2 fruit fly cellular contexts compared by ENCODE assay signal in the genomic region with DNA sequence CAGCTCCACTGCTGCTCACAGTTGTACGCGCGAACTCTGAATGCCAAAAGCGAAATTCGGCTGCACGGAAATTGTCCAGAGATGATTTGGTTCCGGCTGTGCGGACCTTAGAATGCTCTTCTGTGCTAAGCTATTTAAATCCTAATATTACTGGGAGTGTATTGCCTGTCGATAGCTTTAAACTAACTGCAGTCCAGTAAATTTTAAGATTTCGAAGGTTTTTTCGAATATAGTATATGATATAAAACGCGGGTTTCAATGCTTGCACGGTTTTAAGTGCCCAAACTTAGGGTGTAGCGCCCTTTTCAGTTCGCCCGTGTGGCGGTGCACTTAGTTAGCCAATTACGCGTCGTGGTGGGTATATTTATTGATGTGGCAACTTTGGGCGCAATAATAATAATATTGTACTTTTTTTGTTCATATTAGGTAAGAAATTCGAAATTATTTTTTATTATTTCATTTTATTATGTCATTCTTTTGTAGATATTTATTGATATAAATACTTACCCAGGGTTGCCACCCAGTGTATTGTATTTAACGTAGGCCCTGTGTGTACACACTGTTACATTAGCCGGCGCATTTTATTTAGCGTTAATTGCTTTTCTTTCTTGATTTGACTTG.
TF ChIP-seq lines count a peak whose summit lies in the region.

A gene (minus strand): TSS at position 262 of the 621 bp plus-strand sequence.
A gene (plus strand): TSS at position 367 of the 621 bp plus-strand sequence.

TF ChIP-seq in whole organism, embryonic, 481 proteins besides CTCF, POLR2A, EP300 and RAD21 (continued from another document and continues in another):
- TF ChIP-seq ab (GFP tag; optimal IDR thresholded peaks at IDR 0.05; lab: Kevin White, UChicago) (peak; percentile 100), Poxn (GFP tag; IDR thresholded peaks at IDR 0.05; lab: Robert Waterston, UW) (peak; percentile 99), CG12104 (GFP tag; optimal IDR thresholded peaks at IDR 0.05; lab: Kevin White, UChicago) (peak; percentile 100), B-H2 (GFP tag; optimal IDR thresholded peaks at IDR 0.05; lab: Kevin White, UChicago) (peak; percentile 97), schlank (tag; optimal IDR thresholded peaks at IDR 0.05; lab: Kevin White, UChicago) (peak; percentile 99), yki (optimal IDR thresholded peaks at IDR 0.05; lab: Kevin White, UChicago) (peak; percentile 40), sens (GFP tag; lab: Kevin White, UChicago) (peak; percentile 100), prd (optimal IDR thresholded peaks at IDR 0.05; lab: Kevin White, UChicago) (no peak), prd (GFP tag; IDR thresholded peaks at IDR 0.05; lab: Robert Waterston, UW) (peak; percentile 100), mirr (GFP tag; optimal IDR thresholded peaks at IDR 0.05; lab: Kevin White, UChicago) (peak; percentile 99), Xrp1 (GFP tag; IDR thresholded peaks at IDR 0.05; lab: Robert Waterston, UW) (peak; percentile 100), CG10274 (GFP tag; optimal IDR thresholded peaks at IDR 0.05; lab: Kevin White, UChicago) (peak; percentile 100), CG2116 (GFP tag; optimal IDR thresholded peaks at IDR 0.05; lab: Kevin White, UChicago) (peak; percentile 98), slou (GFP tag; optimal IDR thresholded peaks at IDR 0.05; lab: Kevin White, UChicago) (peak; percentile 100), sug (tag; optimal IDR thresholded peaks at IDR 0.05; lab: Kevin White, UChicago) (peak; percentile 98), CG11085 (GFP tag; IDR thresholded peaks at IDR 0.05; lab: Robert Waterston, UW) (peak; percentile 99), Antp (GFP tag; optimal IDR thresholded peaks at IDR 0.05; lab: Kevin White, UChicago) (peak; percentile 100), bbx (GFP tag; IDR thresholded peaks at IDR 0.05; lab: Robert Waterston, UW; ENCODE audit: partially characterized antibody) (no peak), dmrt99B (tag; optimal IDR thresholded peaks at IDR 0.05; lab: Kevin White, UChicago) (peak; percentile 100), gcm (GFP tag; optimal IDR thresholded peaks at IDR 0.05; lab: Kevin White, UChicago) (peak; percentile 100), CG7271 (tag; optimal IDR thresholded peaks at IDR 0.05; lab: Kevin White, UChicago) (peak; percentile 99), zfh2 (GFP tag; optimal IDR thresholded peaks at IDR 0.05; lab: Kevin White, UChicago) (peak; percentile 100), run (tag; optimal IDR thresholded peaks at IDR 0.05; lab: Kevin White, UChicago) (peak; percentile 100), wek (GFP tag; optimal IDR thresholded peaks at IDR 0.05; lab: Kevin White, UChicago) (peak; percentile 97), pho (GFP tag; optimal IDR thresholded peaks at IDR 0.05; lab: Kevin White, UChicago) (peak; percentile 100), dmrt11E (tag; optimal IDR thresholded peaks at IDR 0.05; lab: Kevin White, UChicago) (peak; percentile 100), hbn (GFP tag; IDR thresholded peaks at IDR 0.05; lab: Robert Waterston, UW; ENCODE audit: partially characterized antibody) (no peak), CG11247 (GFP tag; IDR thresholded peaks at IDR 0.05; lab: Robert Waterston, UW) (peak; percentile 100), dysf (GFP tag; IDR thresholded peaks at IDR 0.05; lab: Robert Waterston, UW) (peak; percentile 100), dm (GFP tag; optimal IDR thresholded peaks at IDR 0.05; lab: Kevin White, UChicago) (peak; percentile 100), kay (GFP tag; optimal IDR thresholded peaks at IDR 0.05; lab: Kevin White, UChicago) (peak; percentile 100), kah (GFP tag; optimal IDR thresholded peaks at IDR 0.05; lab: Kevin White, UChicago) (peak; percentile 98), danr (GFP tag; IDR thresholded peaks at IDR 0.05; lab: Robert Waterston, UW) (peak; percentile 100), Ssrp (tag; optimal IDR thresholded peaks at IDR 0.05; lab: Kevin White, UChicago) (peak; percentile 100), phol (tag; optimal IDR thresholded peaks at IDR 0.05; lab: Kevin White, UChicago) (peak; percentile 100), CG2875 (GFP tag; optimal IDR thresholded peaks at IDR 0.05; lab: Kevin White, UChicago) (peak; percentile 100), Neu2 (GFP tag; optimal IDR thresholded peaks at IDR 0.05; lab: Kevin White, UChicago; ENCODE audit: borderline replicate concordance) (peak; percentile 99), CG17829 (tag; optimal IDR thresholded peaks at IDR 0.05; lab: Kevin White, UChicago) (peak; percentile 100), en (GFP tag; optimal IDR thresholded peaks at IDR 0.05; lab: Kevin White, UChicago) (peak; percentile 100), CG2199 (GFP tag; IDR thresholded peaks at IDR 0.05; lab: Robert Waterston, UW) (peak; percentile 100), Hmr (GFP tag; optimal IDR thresholded peaks at IDR 0.05; lab: Kevin White, UChicago) (peak; percentile 100), CG12942 (GFP tag; optimal IDR thresholded peaks at IDR 0.05; lab: Kevin White, UChicago) (peak; percentile 100), nmo (GFP tag; optimal IDR thresholded peaks at IDR 0.05; lab: Kevin White, UChicago) (peak; percentile 100), CG6765 (GFP tag; optimal IDR thresholded peaks at IDR 0.05; lab: Kevin White, UChicago) (peak; percentile 99), B-H1 (GFP tag; IDR thresholded peaks at IDR 0.05; lab: Robert Waterston, UW) (peak; percentile 100), emc (GFP tag; optimal IDR thresholded peaks at IDR 0.05; lab: Kevin White, UChicago) (peak; percentile 99), CG32772 (GFP tag; IDR thresholded peaks at IDR 0.05; lab: Robert Waterston, UW) (peak; percentile 100), CG3065 (GFP tag; optimal IDR thresholded peaks at IDR 0.05; lab: Kevin White, UChicago) (peak; percentile 100), unpg (GFP tag; optimal IDR thresholded peaks at IDR 0.05; lab: Kevin White, UChicago) (peak; percentile 100), CG1603 (tag; optimal IDR thresholded peaks at IDR 0.05; lab: Kevin White, UChicago) (peak; percentile 99), CG8281 (tag; optimal IDR thresholded peaks at IDR 0.05; lab: Kevin White, UChicago) (peak; percentile 96), rib (GFP tag; IDR thresholded peaks at IDR 0.05; lab: Robert Waterston, UW) (peak; percentile 99), sqz (GFP tag; optimal IDR thresholded peaks at IDR 0.05; lab: Kevin White, UChicago) (peak; percentile 99), CG6175 (GFP tag; IDR thresholded peaks at IDR 0.05; lab: Robert Waterston, UW) (peak; percentile 99), TFAM (GFP tag; optimal IDR thresholded peaks at IDR 0.05; lab: Kevin White, UChicago) (peak; percentile 97), onecut (GFP tag; IDR thresholded peaks at IDR 0.05; lab: Robert Waterston, UW) (peak; percentile 99), CG13287 (GFP tag; IDR thresholded peaks at IDR 0.05; lab: Robert Waterston, UW; ENCODE audit: partially characterized antibody) (peak; percentile 47), ATbp (GFP tag; optimal IDR thresholded peaks at IDR 0.05; lab: Kevin White, UChicago) (peak; percentile 100), Pdp1 (GFP tag; optimal IDR thresholded peaks at IDR 0.05; lab: Kevin White, UChicago) (peak; percentile 100), CG43689 (GFP tag; IDR thresholded peaks at IDR 0.05; lab: Robert Waterston, UW) (peak; percentile 99), CG10321 (GFP tag; IDR thresholded peaks at IDR 0.05; lab: Robert Waterston, UW) (peak; percentile 90)

TF ChIP-seq in whole organism, prepupa, 60 proteins besides CTCF, POLR2A, EP300 and RAD21 (continued from another document):
- TF ChIP-seq Met (GFP tag; optimal IDR thresholded peaks at IDR 0.05; lab: Kevin White, UChicago) (peak; percentile 100), acj6 (GFP tag; optimal IDR thresholded peaks at IDR 0.05; lab: Kevin White, UChicago) (peak; percentile 100), CG3919 (GFP tag; optimal IDR thresholded peaks at IDR 0.05; lab: Kevin White, UChicago) (peak; percentile 100), CG6808 (GFP tag; optimal IDR thresholded peaks at IDR 0.05; lab: Kevin White, UChicago) (peak; percentile 99), pdm3 (GFP tag; optimal IDR thresholded peaks at IDR 0.05; lab: Kevin White, UChicago) (peak; percentile 100), Ets96B (tag; optimal IDR thresholded peaks at IDR 0.05; lab: Kevin White, UChicago) (peak; percentile 100), ss (GFP tag; optimal IDR thresholded peaks at IDR 0.05; lab: Kevin White, UChicago) (peak; percentile 99 to 100), fd59A (GFP tag; optimal IDR thresholded peaks at IDR 0.05; lab: Kevin White, UChicago) (peak; percentile 100), CG11294 (GFP tag; IDR thresholded peaks at IDR 0.05; lab: Robert Waterston, UW) (peak; percentile 99), eg (GFP tag; IDR thresholded peaks at IDR 0.05; lab: Robert Waterston, UW) (peak; percentile 100), CG1621 (tag; optimal IDR thresholded peaks at IDR 0.05; lab: Kevin White, UChicago) (peak; percentile 100), Sox14 (GFP tag; optimal IDR thresholded peaks at IDR 0.05; lab: Kevin White, UChicago) (peak; percentile 100), Hr4 (GFP tag; optimal IDR thresholded peaks at IDR 0.05; lab: Kevin White, UChicago) (peak; percentile 100)
